Worm (Caenorhabditis elegans): Measurements from ENCODE around the gene C06H5.13.
"Not testable (repeated sequence)": the region's sequence is repeated elsewhere in the genome, so short reads cannot be mapped to it uniquely, and the experiment has no call there.

Gene C06H5.13

ce11 chrV:17888939-17889338 is 8.6 kb downstream of the C06H5.13 start, which contains the start of gene C06H5.6:
TSS of gene C06H5.6 (minus strand) at chrV:17888984.
- no peak for TF ChIP-seq hlh-15 (tag; optimal IDR thresholded peaks at IDR 0.05)
- peak; percentile 56 for TF ChIP-seq elt-2 (tag; optimal IDR thresholded peaks at IDR 0.05)

ce11 chrV:17871049-17871448 is 26.5 kb downstream of the C06H5.13 start, which contains the start of gene phf-14:
TSS of gene phf-14 (plus strand) at chrV:17871393.
- no peak for TF ChIP-seq ceh-31 (tag; optimal IDR thresholded peaks at IDR 0.05)
- peak; percentile 3 for TF ChIP-seq nfya-1 (tag; optimal IDR thresholded peaks at IDR 0.05)
- no peak for TF ChIP-seq mec-3 (tag; optimal IDR thresholded peaks at IDR 0.05; ENCODE audit: borderline replicate concordance)
- TF ChIP-seq pax-1 (tag; optimal IDR thresholded peaks at IDR 0.05) = no peak

ce11 chrV:17870569-17870968 is 27.0 kb downstream of the C06H5.13 start, which contains the start of gene csn-1:
TSS of gene csn-1 (minus strand) at chrV:17870651.
- TF ChIP-seq pha-2 (tag; optimal IDR thresholded peaks at IDR 0.05) = no peak
- TF ChIP-seq che-1 (tag; optimal IDR thresholded peaks at IDR 0.05) = no peak
- no peak for TF ChIP-seq lim-6 (tag; optimal IDR thresholded peaks at IDR 0.05)
- no peak for TF ChIP-seq ttx-3 (tag; optimal IDR thresholded peaks at IDR 0.05)

ce11 chrV:17865309-17865708 is 32.2 kb downstream of the C06H5.13 start, which contains the start of gene Y59A8A.8:
TSS of gene Y59A8A.8 (plus strand) at chrV:17865609.
- not testable (repeated sequence) for TF ChIP-seq lin-11, ceh-24, ceh-30 (tag; optimal IDR thresholded peaks at IDR 0.05)

ce11 chrV:17859519-17859918 is 38.0 kb downstream of the C06H5.13 start:
- no peak for TF ChIP-seq tbx-7 (tag; optimal IDR thresholded peaks at IDR 0.05)
- TF ChIP-seq F13H6.1 (tag; optimal IDR thresholded peaks at IDR 0.05) = no peak
- no peak for TF ChIP-seq ceh-14 (tag; optimal IDR thresholded peaks at IDR 0.05)
- no peak for TF ChIP-seq rnt-1 (tag; optimal IDR thresholded peaks at IDR 0.05)
- no peak for TF ChIP-seq C08G9.2 (tag; optimal IDR thresholded peaks at IDR 0.05)
- TF ChIP-seq madf-2 (tag; optimal IDR thresholded peaks at IDR 0.05) = no peak
- no peak for TF ChIP-seq hlh-13 (GFP tag; optimal IDR thresholded peaks at IDR 0.05)
- no peak for TF ChIP-seq ets-4 (tag; optimal IDR thresholded peaks at IDR 0.05)
- no peak for TF ChIP-seq hlh-30 (tag; optimal IDR thresholded peaks at IDR 0.05; ENCODE audit: insufficient read depth)
- TF ChIP-seq elt-4 (tag; optimal IDR thresholded peaks at IDR 0.05) = no peak
- no peak for TF ChIP-seq ttx-3 (tag; optimal IDR thresholded peaks at IDR 0.05)
- TF ChIP-seq nhr-232 (tag; optimal IDR thresholded peaks at IDR 0.05) = no peak
- no peak for TF ChIP-seq che-1 (tag; optimal IDR thresholded peaks at IDR 0.05)
- no peak for TF ChIP-seq eyg-1 (tag; optimal IDR thresholded peaks at IDR 0.05)
- no peak for TF ChIP-seq unc-42 (tag; optimal IDR thresholded peaks at IDR 0.05)
- TF ChIP-seq elt-2 (tag; optimal IDR thresholded peaks at IDR 0.05) = no peak
- no peak for TF ChIP-seq ceh-45 (GFP tag; IDR thresholded peaks at IDR 0.05)

- TF ChIP-seq ama-1 (optimal IDR thresholded peaks at IDR 0.05) (no peak), tbx-7 (tag; optimal IDR thresholded peaks at IDR 0.05) (no peak), npax-4 (tag; optimal IDR thresholded peaks at IDR 0.05) (no peak), rnt-1 (tag; optimal IDR thresholded peaks at IDR 0.05) (no peak), ceh-48 (tag; optimal IDR thresholded peaks at IDR 0.05) (no peak), pha-2 (tag; optimal IDR thresholded peaks at IDR 0.05) (no peak), K09A11.1 (tag; optimal IDR thresholded peaks at IDR 0.05; ENCODE audit: insufficient read depth) (no peak), tbx-2 (tag; optimal IDR thresholded peaks at IDR 0.05) (no peak), pros-1 (tag; optimal IDR thresholded peaks at IDR 0.05) (no peak), ceh-31 (tag; optimal IDR thresholded peaks at IDR 0.05) (no peak), C38D4.7 (GFP tag; optimal IDR thresholded peaks at IDR 0.05) (no peak), ets-4 (tag; optimal IDR thresholded peaks at IDR 0.05) (no peak), sox-2 (GFP tag; IDR thresholded peaks at IDR 0.05) (no peak), ceh-19 (GFP tag; optimal IDR thresholded peaks at IDR 0.05) (no peak), nfya-1 (tag; optimal IDR thresholded peaks at IDR 0.05) (no peak), ceh-6 (GFP tag; optimal IDR thresholded peaks at IDR 0.05) (no peak), elt-4 (tag; optimal IDR thresholded peaks at IDR 0.05) (no peak)
These were observed 38.5 kb downstream of the C06H5.13 start for ce11 chrV:17859065-17859464.

All from whole organism, late embryonic.